Fruit fly (Drosophila melanogaster): ENCODE results near the gene CG17328.

Gene CG17328

dm6 chr2L:16257227-16258071, 42.3 kb upstream of the CG17328 start, which contains the start of the genes PRL-1 and EndoGI (continued):
- no peak for TF ChIP-seq CG8281 (tag; optimal IDR thresholded peaks at IDR 0.05)
- TF ChIP-seq B-H2 (GFP tag; optimal IDR thresholded peaks at IDR 0.05), result peak; percentile 81
- no peak for TF ChIP-seq Hey (tag; optimal IDR thresholded peaks at IDR 0.05)
- no peak for TF ChIP-seq CkIIα-i1 (GFP tag; IDR thresholded peaks at IDR 0.05)
- TF ChIP-seq Myb (GFP tag; optimal IDR thresholded peaks at IDR 0.05), result peak; percentile 41
- TF ChIP-seq nmo (GFP tag; optimal IDR thresholded peaks at IDR 0.05), result peak; percentile 82
- TF ChIP-seq corto (GFP tag; optimal IDR thresholded peaks at IDR 0.05), result no peak
- TF ChIP-seq Atf3 (GFP tag; optimal IDR thresholded peaks at IDR 0.05), result no peak
- peak; percentile 51 for TF ChIP-seq CG12942 (GFP tag; optimal IDR thresholded peaks at IDR 0.05)
- no peak; the same call in 1 of the 3 replicates for TF ChIP-seq otp (GFP tag; IDR thresholded peaks at IDR 0.05)
- TF ChIP-seq CG1602 (GFP tag; optimal IDR thresholded peaks at IDR 0.05), result peak; percentile 64
- peak; percentile 39; the same call in 1 of the 2 replicates for TF ChIP-seq CG4360 (GFP tag; IDR thresholded peaks at IDR 0.05)
- TF ChIP-seq CG2712 (tag; optimal IDR thresholded peaks at IDR 0.05), result peak; percentile 86
- TF ChIP-seq dan (GFP tag; IDR thresholded peaks at IDR 0.05), result no peak
- TF ChIP-seq CG18476 (GFP tag; optimal IDR thresholded peaks at IDR 0.05), result peak; percentile 45
- TF ChIP-seq Elba2 (GFP tag; optimal IDR thresholded peaks at IDR 0.05), result peak; percentile 44
- peak; percentile 99 for TF ChIP-seq Opbp (GFP tag; IDR thresholded peaks at IDR 0.05; ENCODE audit: partially characterized antibody)
- no peak for TF ChIP-seq fru (optimal IDR thresholded peaks at IDR 0.05)
- TF ChIP-seq tap (tag; optimal IDR thresholded peaks at IDR 0.05), result peak; percentile 87
- TF ChIP-seq CG31224 (GFP tag; IDR thresholded peaks at IDR 0.05), result peak; percentile 66
- peak; percentile 85 for TF ChIP-seq CG13424 (tag; optimal IDR thresholded peaks at IDR 0.05)
- TF ChIP-seq disco-r (GFP tag; optimal IDR thresholded peaks at IDR 0.05), result no peak
- TF ChIP-seq al (GFP tag; IDR thresholded peaks at IDR 0.05), result peak; percentile 74; the same call in 1 of the 2 replicates
- peak; percentile 67 for TF ChIP-seq CG6683 (GFP tag; optimal IDR thresholded peaks at IDR 0.05)
- peak; percentile 100 for TF ChIP-seq bbx (GFP tag; IDR thresholded peaks at IDR 0.05; ENCODE audit: partially characterized antibody)
- peak; percentile 74 for TF ChIP-seq CG12104 (GFP tag; optimal IDR thresholded peaks at IDR 0.05)
- no peak for TF ChIP-seq btn (GFP tag; optimal IDR thresholded peaks at IDR 0.05)
- TF ChIP-seq CG8765 (GFP tag; IDR thresholded peaks at IDR 0.05), result peak; percentile 43; the same call in 1 of the 2 replicates
- TF ChIP-seq H2.0 (GFP tag; IDR thresholded peaks at IDR 0.05), result peak; percentile 80
- peak; percentile 46 for TF ChIP-seq Xbp1 (GFP tag; optimal IDR thresholded peaks at IDR 0.05)
- TF ChIP-seq maf-S (GFP tag; optimal IDR thresholded peaks at IDR 0.05), result no peak
- TF ChIP-seq CG10979 (tag; optimal IDR thresholded peaks at IDR 0.05), result peak; percentile 72
- TF ChIP-seq CG1792 (GFP tag; optimal IDR thresholded peaks at IDR 0.05), result no peak
- TF ChIP-seq Lhr (GFP tag; optimal IDR thresholded peaks at IDR 0.05), result peak; percentile 4
- peak; percentile 66 for TF ChIP-seq Ets65A (GFP tag)
- peak; percentile 89 for TF ChIP-seq CG17568 (GFP tag; optimal IDR thresholded peaks at IDR 0.05)
- TF ChIP-seq Fer2 (tag; optimal IDR thresholded peaks at IDR 0.05), result peak; percentile 68
- peak; percentile 76 for TF ChIP-seq Rfx (GFP tag; IDR thresholded peaks at IDR 0.05)
- no peak for TF ChIP-seq jumu (GFP tag; optimal IDR thresholded peaks at IDR 0.05)
- TF ChIP-seq CG2889 (GFP tag; IDR thresholded peaks at IDR 0.05), result no peak; the same call in 2 of the 3 replicates
- TF ChIP-seq CG7357 (GFP tag; IDR thresholded peaks at IDR 0.05), result no peak
- no peak for TF ChIP-seq mirr (GFP tag; optimal IDR thresholded peaks at IDR 0.05)
- TF ChIP-seq chm (GFP tag; IDR thresholded peaks at IDR 0.05), result peak; percentile 83; the same call in 1 of the 2 replicates
- TF ChIP-seq CG7928 (GFP tag; optimal IDR thresholded peaks at IDR 0.05), result no peak
- peak; percentile 77 for TF ChIP-seq CG11696 (GFP tag; IDR thresholded peaks at IDR 0.05)
- TF ChIP-seq CG3847 (GFP tag; IDR thresholded peaks at IDR 0.05), result peak; percentile 76
- TF ChIP-seq gfzf (GFP tag; optimal IDR thresholded peaks at IDR 0.05), result peak; percentile 19
- no peak for TF ChIP-seq ab (GFP tag; optimal IDR thresholded peaks at IDR 0.05)
- peak; percentile 60 for TF ChIP-seq CG15696 (tag; optimal IDR thresholded peaks at IDR 0.05)
- no peak for TF ChIP-seq org-1 (GFP tag; optimal IDR thresholded peaks at IDR 0.05)

Measured in whole organism, embryonic.